Fruit fly (Drosophila melanogaster): ENCODE results near the gene Sgs3.

The Sgs3 gene

dm6 chr3L:11523286-11523685 is 11.3 kb downstream of the Sgs3 start (continued):
- TF ChIP-seq Dp (GFP tag; optimal IDR thresholded peaks at IDR 0.05) (peak; percentile 19), btn (GFP tag; optimal IDR thresholded peaks at IDR 0.05) (no peak), CG5180 (GFP tag; optimal IDR thresholded peaks at IDR 0.05) (no peak), croc (GFP tag; conservative IDR thresholded peaks at IDR 0.05) (no peak), NC2β (GFP tag; optimal IDR thresholded peaks at IDR 0.05) (no peak), HLH54F (GFP tag; optimal IDR thresholded peaks at IDR 0.05) (no peak), mirr (GFP tag; optimal IDR thresholded peaks at IDR 0.05) (no peak), E2f2 (GFP tag; IDR thresholded peaks at IDR 0.05) (peak; percentile 48; the same call in 1 of the 2 replicates), CG8359 (GFP tag; optimal IDR thresholded peaks at IDR 0.05; ENCODE audit: borderline replicate concordance) (no peak), CG13624 (GFP tag; optimal IDR thresholded peaks at IDR 0.05) (peak; percentile 8), CHES-1-like (GFP tag; optimal IDR thresholded peaks at IDR 0.05) (no peak), CG8478 (optimal IDR thresholded peaks at IDR 0.05) (no peak), wdn (GFP tag; IDR thresholded peaks at IDR 0.05) (no peak), CG13775 (GFP tag; optimal IDR thresholded peaks at IDR 0.05) (no peak), kni (GFP tag; optimal IDR thresholded peaks at IDR 0.05) (no peak), toy (GFP tag; IDR thresholded peaks at IDR 0.05) (no peak), CG10209 (GFP tag; optimal IDR thresholded peaks at IDR 0.05) (no peak), CG1792 (GFP tag; optimal IDR thresholded peaks at IDR 0.05) (no peak), sqz (GFP tag; optimal IDR thresholded peaks at IDR 0.05) (no peak), CG30403 (GFP tag; optimal IDR thresholded peaks at IDR 0.05) (no peak), gcm2 (GFP tag; optimal IDR thresholded peaks at IDR 0.05) (no peak), ems (GFP tag; optimal IDR thresholded peaks at IDR 0.05) (no peak), hb (GFP tag; IDR thresholded peaks at IDR 0.05; ENCODE audit: partially characterized antibody) (no peak), Ets97D (GFP tag; optimal IDR thresholded peaks at IDR 0.05) (no peak), CG8089 (GFP tag; optimal IDR thresholded peaks at IDR 0.05) (no peak), cad (GFP tag; optimal IDR thresholded peaks at IDR 0.05) (no peak), slou (GFP tag; optimal IDR thresholded peaks at IDR 0.05) (no peak), CG6683 (GFP tag; optimal IDR thresholded peaks at IDR 0.05) (no peak), HHEX (GFP tag; optimal IDR thresholded peaks at IDR 0.05) (no peak), zf30C (GFP tag; optimal IDR thresholded peaks at IDR 0.05) (peak; percentile 49), eve (GFP tag; optimal IDR thresholded peaks at IDR 0.05) (no peak), crc (GFP tag; optimal IDR thresholded peaks at IDR 0.05) (no peak), CG4820 (GFP tag; optimal IDR thresholded peaks at IDR 0.05) (no peak), peb (GFP tag; IDR thresholded peaks at IDR 0.05) (no peak), CG4617 (GFP tag; optimal IDR thresholded peaks at IDR 0.05; ENCODE audit: borderline replicate concordance) (no peak), CG11398 (GFP tag; optimal IDR thresholded peaks at IDR 0.05) (no peak), CG16815 (GFP tag; optimal IDR thresholded peaks at IDR 0.05) (no peak), CG8388 (GFP tag; optimal IDR thresholded peaks at IDR 0.05) (no peak), Ptx1 (GFP tag; IDR thresholded peaks at IDR 0.05) (no peak), salm (tag; optimal IDR thresholded peaks at IDR 0.05) (no peak), CG14014 (GFP tag; IDR thresholded peaks at IDR 0.05) (no peak), fu2 (GFP tag; optimal IDR thresholded peaks at IDR 0.05) (no peak), gsb (GFP tag; IDR thresholded peaks at IDR 0.05) (no peak), stwl (tag; optimal IDR thresholded peaks at IDR 0.05) (peak; percentile 60), Hmr (GFP tag; optimal IDR thresholded peaks at IDR 0.05) (peak; percentile 12), seq (GFP tag; IDR thresholded peaks at IDR 0.05) (no peak), tup (GFP tag; optimal IDR thresholded peaks at IDR 0.05) (no peak), ftz-f1 (GFP tag; optimal IDR thresholded peaks at IDR 0.05) (no peak), Pdp1 (GFP tag; optimal IDR thresholded peaks at IDR 0.05) (no peak), CG3847 (GFP tag; IDR thresholded peaks at IDR 0.05) (no peak), CG2129 (GFP tag; IDR thresholded peaks at IDR 0.05; ENCODE audit: partially characterized antibody) (no peak), disco-r (GFP tag; optimal IDR thresholded peaks at IDR 0.05) (no peak)

Data from whole organism, embryonic.